Fruit fly (Drosophila melanogaster) ovary, adult (tissue): ENCODE measurements around the gene COX5A.

Experiments
- CG17801 ChIP-seq: fragments of 200-800 bp; optimal IDR thresholded peaks from 2 replicates; lab custom pipeline; 2019; ENCODE audit warnings: missing biosample characterization, mild to moderate bottlenecking, missing genetic modification characterization, moderate library complexity; ENCODE audit not compliant: partially characterized antibody

Gene COX5A

dm6 chr3R:11847379-11847778 is 28.2 kb downstream of the COX5A start:
- TF ChIP-seq CG17801 (GFP tag; lab: Kevin White, UChicago): no peak

- TF ChIP-seq CG17801 (GFP tag; lab: Kevin White, UChicago): peak; percentile 13
Observed at dm6 chr3R:11849378-11850249, 30.5 kb downstream of the COX5A start.

dm6 chr3R:11850917-11851897 is 32.0 kb downstream of the COX5A start:
- peak; percentile 92 for TF ChIP-seq CG17801 (GFP tag; lab: Kevin White, UChicago)

- no peak for TF ChIP-seq CG17801 (GFP tag; lab: Kevin White, UChicago)
Observed at dm6 chr3R:11851939-11852338, 32.8 kb downstream of the COX5A start.

dm6 chr3R:11855156-11855555 is 36.0 kb downstream of the COX5A start:
- no peak for TF ChIP-seq CG17801 (GFP tag; lab: Kevin White, UChicago)

- no peak for TF ChIP-seq CG17801 (GFP tag; lab: Kevin White, UChicago)
Observed at dm6 chr3R:11856295-11856694, 37.1 kb downstream of the COX5A start.

dm6 chr3R:11859103-11859502 is 39.9 kb downstream of the COX5A start:
- TF ChIP-seq CG17801 (GFP tag; lab: Kevin White, UChicago): no peak

- no peak for TF ChIP-seq CG17801 (GFP tag; lab: Kevin White, UChicago)
Observed at dm6 chr3R:11859534-11860254, 40.5 kb downstream of the COX5A start.

- TF ChIP-seq CG17801 (GFP tag; lab: Kevin White, UChicago): no peak
Observed at dm6 chr3R:11865132-11865531, 46.0 kb downstream of the COX5A start.

- no peak for TF ChIP-seq CG17801 (GFP tag; lab: Kevin White, UChicago)
Observed at dm6 chr3R:11868562-11868961, 49.4 kb downstream of the COX5A start.

- TF ChIP-seq CG17801 (GFP tag; lab: Kevin White, UChicago): no peak
Observed at dm6 chr3R:11869169-11869568, 50.0 kb downstream of the COX5A start, which contains the start of gene CG6959. Gene CG6959, minus strand, starts transcription at chr3R:11869460.

- no peak for TF ChIP-seq CG17801 (GFP tag; lab: Kevin White, UChicago)
Observed at dm6 chr3R:11869675-11870074, 50.5 kb downstream of the COX5A start.
